Worm (Caenorhabditis elegans): ENCODE measurements around the gene iff-1.

The iff-1 gene

DNA sequence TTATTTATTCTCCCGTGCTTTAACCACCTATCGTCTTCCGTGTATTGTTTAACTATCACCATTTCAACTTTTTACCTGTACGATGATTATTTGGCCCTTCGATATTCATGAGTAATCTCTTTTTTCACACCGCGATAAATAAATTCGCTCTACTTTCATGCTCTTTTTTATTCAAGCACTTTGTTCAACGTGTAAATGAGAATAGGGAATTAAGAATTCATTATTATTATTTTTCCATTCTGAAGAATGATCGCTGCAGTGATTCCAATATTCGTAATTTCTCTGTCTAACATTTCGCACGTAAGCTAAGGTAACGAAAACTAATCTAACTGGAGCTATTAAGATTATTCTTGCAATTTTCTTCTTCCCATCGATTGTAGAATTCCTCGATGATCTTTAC lies 1.7 kb upstream of the iff-1 start, which contains the start of gene T05G5.4 (continued):
- TF ChIP-seq C17E4.6 (GFP tag; IDR thresholded peaks at IDR 0.05) (peak; percentile 46; the same call in 1 of the 2 replicates), gei-17 (GFP tag; optimal IDR thresholded peaks at IDR 0.05) (no peak), lsl-1 (GFP tag; optimal IDR thresholded peaks at IDR 0.05) (peak; percentile 37), akir-1 (GFP tag; optimal IDR thresholded peaks at IDR 0.05) (no peak), nhr-90 (tag; optimal IDR thresholded peaks at IDR 0.05) (no peak), die-1 (tag; optimal IDR thresholded peaks at IDR 0.05) (no peak), nhr-27 (tag; optimal IDR thresholded peaks at IDR 0.05) (no peak), madf-3 (GFP tag; IDR thresholded peaks at IDR 0.05) (0 out of 2 replicates have a peak, but pooled peaks have one; percentile 38), hlh-26 (GFP tag; conservative IDR thresholded peaks at IDR 0.05) (no peak), B0261.1 (tag; optimal IDR thresholded peaks at IDR 0.05) (no peak), lin-26 (GFP tag; IDR thresholded peaks at IDR 0.05) (peak; percentile 55), Y95B8A.8 (GFP tag; IDR thresholded peaks at IDR 0.05) (0 out of 2 replicates have a peak, but pooled peaks have one; percentile 22), tbp1 (GFP tag; optimal IDR thresholded peaks at IDR 0.05) (peak; percentile 20), lin-54 (GFP tag; optimal IDR thresholded peaks at IDR 0.05) (peak; percentile 46), xnd-1 (tag; optimal IDR thresholded peaks at IDR 0.05) (no peak), lin-40 (tag; optimal IDR thresholded peaks at IDR 0.05) (no peak), F23B12.7 (tag; optimal IDR thresholded peaks at IDR 0.05; ENCODE audit: insufficient read depth) (no peak), madf-8 (GFP tag; conservative IDR thresholded peaks at IDR 0.05) (no peak), Y56A3A.18 (GFP tag; IDR thresholded peaks at IDR 0.05) (no peak; the same call in 1 of the 2 replicates), Y79H2A.3 (GFP tag; conservative IDR thresholded peaks at IDR 0.05) (no peak), attf-6 (GFP tag; IDR thresholded peaks at IDR 0.05) (peak; percentile 37; the same call in 1 of the 2 replicates), fkh-3 (tag; optimal IDR thresholded peaks at IDR 0.05) (no peak), snpc-3.4 (tag; optimal IDR thresholded peaks at IDR 0.05) (peak; percentile 4), mes-4 (tag; optimal IDR thresholded peaks at IDR 0.05) (no peak), unc-62 (GFP tag; optimal IDR thresholded peaks at IDR 0.05) (no peak), hrde-1 (tag; optimal IDR thresholded peaks at IDR 0.05; ENCODE audit: borderline replicate concordance) (peak; percentile 59), mxl-1 (tag; optimal IDR thresholded peaks at IDR 0.05) (no peak), cebp-1 (GFP tag; IDR thresholded peaks at IDR 0.05) (no peak), cebp-1 (tag; optimal IDR thresholded peaks at IDR 0.05) (peak; percentile 7), rec-8 (tag; optimal IDR thresholded peaks at IDR 0.05) (no peak), ztf-26 (tag; optimal IDR thresholded peaks at IDR 0.05) (no peak), ztf-22 (GFP tag; optimal IDR thresholded peaks at IDR 0.05) (no peak), F57C9.4 (tag; optimal IDR thresholded peaks at IDR 0.05) (no peak), madf-6 (GFP tag; IDR thresholded peaks at IDR 0.05) (peak; percentile 68), B0336.3 (GFP tag; IDR thresholded peaks at IDR 0.05) (0 out of 2 replicates have a peak, but pooled peaks have one; percentile 47), tbx-9 (tag; optimal IDR thresholded peaks at IDR 0.05; ENCODE audit: borderline replicate concordance) (no peak), Y53G8AR.9 (GFP tag; conservative IDR thresholded peaks at IDR 0.05) (peak; percentile 74; the same call in 1 of the 2 replicates), F39B2.1 (GFP tag; IDR thresholded peaks at IDR 0.05) (peak; percentile 62; the same call in 1 of the 2 replicates), hmg-1.2 (GFP tag; IDR thresholded peaks at IDR 0.05) (no peak), nhr-120 (GFP tag; IDR thresholded peaks at IDR 0.05) (no peak), pha-4 (tag; optimal IDR thresholded peaks at IDR 0.05) (no peak), snpc-1.3 (tag; optimal IDR thresholded peaks at IDR 0.05; ENCODE audit: insufficient read depth) (peak; percentile 46), ekl-4 (GFP tag; IDR thresholded peaks at IDR 0.05) (peak; percentile 8; the same call in 1 of the 2 replicates), unc-130 (GFP tag; optimal IDR thresholded peaks at IDR 0.05) (peak; percentile 12), nfya-1 (tag; optimal IDR thresholded peaks at IDR 0.05; ENCODE audit: borderline replicate concordance, insufficient read depth) (no peak), lag-1 (GFP tag; IDR thresholded peaks at IDR 0.05) (no peak), D2030.7 (GFP tag; IDR thresholded peaks at IDR 0.05) (no peak), T26A5.8 (tag; optimal IDR thresholded peaks at IDR 0.05) (no peak)

All from whole organism, young adult.